Fruit fly (Drosophila melanogaster) whole organism, embryonic: ENCODE data around the gene CG14357.
A peak's percentile ranks its signal among the peaks of the same experiment; 100 is the strongest.

Source experiments
- Abd-B ChIP-seq: fragments of 200-800 bp; sonication (Bioruptor generic); optimal IDR thresholded peaks from 2 replicates; lab custom pipeline; 2018; ENCODE audit warnings: missing biosample characterization, mild to moderate bottlenecking, missing genetic modification characterization, moderate library complexity
- CG10366 ChIP-seq: fragments of 200-800 bp; sonication (Bioruptor generic); IDR thresholded peaks from 2 replicates; pipeline ENCODE4 v1.3.6; 2022; ENCODE audit warnings: missing biosample characterization, missing genetic modification characterization
- CG11085 ChIP-seq: fragments of 200-800 bp; sonication (Bioruptor generic); IDR thresholded peaks from 2 replicates; pipeline ENCODE4 v1.3.6; 2022; ENCODE audit warnings: missing biosample characterization, missing genetic modification characterization
- CG11504 ChIP-seq: fragments of 200-800 bp; sonication (Bioruptor generic); optimal IDR thresholded peaks from 3 replicates; lab custom pipeline; 2019; ENCODE audit warnings: missing biosample characterization, mild to moderate bottlenecking, missing genetic modification characterization, moderate library complexity
- CG12071 ChIP-seq: fragments of 200-800 bp; sonication (Bioruptor generic); optimal IDR thresholded peaks from 3 replicates; lab custom pipeline; 2018; ENCODE audit warnings: missing biosample characterization, mild to moderate bottlenecking, missing genetic modification characterization
- CG12769 ChIP-seq: fragments of 200-800 bp; sonication (Bioruptor generic); optimal IDR thresholded peaks from 2 replicates; lab custom pipeline; 2019; ENCODE audit warnings: missing biosample characterization, mild to moderate bottlenecking, missing genetic modification characterization, moderate library complexity
- CG14860 ChIP-seq: fragments of 200-800 bp; sonication (Bioruptor generic); IDR thresholded peaks from 3 replicates; pipeline ENCODE4 v1.3.6; 2022; ENCODE audit warnings: missing biosample characterization, missing genetic modification characterization; ENCODE audit not compliant: partially characterized antibody
- CG16813 ChIP-seq: fragments of 200-800 bp; sonication (Bioruptor generic); IDR thresholded peaks from 3 replicates; pipeline ENCODE4 v1.3.6; 2022; ENCODE audit warnings: missing biosample characterization, missing genetic modification characterization; ENCODE audit not compliant: partially characterized antibody
- CG17328 ChIP-seq: fragments of 200-800 bp; sonication (Bioruptor generic); IDR thresholded peaks from 2 replicates; pipeline ENCODE4 v1.3.6; 2022; ENCODE audit warnings: missing biosample characterization, missing genetic modification characterization
- CG17829 ChIP-seq: fragments of 200-800 bp; optimal IDR thresholded peaks from 2 replicates; lab custom pipeline; 2019; ENCODE audit warnings: missing biosample characterization, mild to moderate bottlenecking, missing genetic modification characterization, moderate library complexity
- CG18262 ChIP-seq: fragments of 200-800 bp; optimal IDR thresholded peaks from 3 replicates; lab custom pipeline; 2019; ENCODE audit warnings: missing biosample characterization, mild to moderate bottlenecking, missing genetic modification characterization, moderate library complexity
- CG32767 ChIP-seq: fragments of 200-800 bp; sonication (Bioruptor generic); IDR thresholded peaks from 2 replicates; pipeline ENCODE4 v1.3.6; 2022; ENCODE audit warnings: missing biosample characterization, missing genetic modification characterization
- CG3407 ChIP-seq: fragments of 200-800 bp; sonication (Bioruptor generic); optimal IDR thresholded peaks from 2 replicates; lab custom pipeline; 2018; ENCODE audit warnings: missing biosample characterization, mild to moderate bottlenecking, missing genetic modification characterization
- CG3995 ChIP-seq: fragments of 200-800 bp; sonication (Bioruptor generic); optimal IDR thresholded peaks from 3 replicates; lab custom pipeline; 2016; ENCODE audit warnings: missing biosample characterization, missing genetic modification characterization
- CG7556 ChIP-seq: fragments of 200-800 bp; sonication (Bioruptor generic); optimal IDR thresholded peaks from 2 replicates; lab custom pipeline; 2017; ENCODE audit warnings: missing biosample characterization, mild to moderate bottlenecking, missing genetic modification characterization
- CG7745 ChIP-seq: fragments of 200-800 bp; sonication (Bioruptor generic); optimal IDR thresholded peaks from 2 replicates; lab custom pipeline; 2018; ENCODE audit warnings: missing biosample characterization, mild to moderate bottlenecking, missing genetic modification characterization, moderate library complexity
- CG7987 ChIP-seq: fragments of 200-800 bp; sonication (Bioruptor generic); optimal IDR thresholded peaks from 2 replicates; lab custom pipeline; 2018; ENCODE audit warnings: missing biosample characterization, mild to moderate bottlenecking, missing genetic modification characterization, moderate library complexity
- CG9817 ChIP-seq: fragments of 200-800 bp; sonication (Bioruptor generic); optimal IDR thresholded peaks from 2 replicates; lab custom pipeline; 2018; ENCODE audit warnings: missing biosample characterization, mild to moderate bottlenecking, missing genetic modification characterization, moderate library complexity
- CrebB ChIP-seq: fragments of 200-800 bp; sonication (Bioruptor generic); optimal IDR thresholded peaks from 3 replicates; lab custom pipeline; 2018; ENCODE audit warnings: missing biosample characterization, mild to moderate bottlenecking, missing genetic modification characterization
- Doc2 ChIP-seq: fragments of 200-800 bp; sonication (Bioruptor generic); IDR thresholded peaks from 2 replicates; pipeline ENCODE4 v1.3.6; 2022; ENCODE audit warnings: missing biosample characterization, missing genetic modification characterization
- E2f2 ChIP-seq: fragments of 200-800 bp; sonication (Bioruptor generic); IDR thresholded peaks from 2 replicates; pipeline ENCODE4 v1.3.6; 2022; ENCODE audit warnings: missing biosample characterization, missing genetic modification characterization
- Eip74EF ChIP-seq, 2 experiments: fragments of 200-800 bp in 1 of 2; fragments of >200 bp in 1 of 2; sonication (Bioruptor generic) in 1 of 2; optimal IDR thresholded peaks; 2 replicates each; lab custom pipeline; 2017 to 2019; ENCODE audit warnings: missing biosample characterization in 2 of 2, missing genetic modification characterization in 2 of 2, mild to moderate bottlenecking in 1 of 2, moderate library complexity in 1 of 2
- Fer3 ChIP-seq: fragments of 200-800 bp; sonication (Bioruptor generic); optimal IDR thresholded peaks from 2 replicates; lab custom pipeline; 2018; ENCODE audit warnings: missing biosample characterization, mild to moderate bottlenecking, missing genetic modification characterization, moderate library complexity
- Hr3 ChIP-seq: fragments of 200-800 bp; sonication (Bioruptor generic); optimal IDR thresholded peaks from 3 replicates; lab custom pipeline; 2016; ENCODE audit warnings: missing biosample characterization, missing genetic modification characterization
- Med ChIP-seq: fragments of 200-800 bp; sonication (Bioruptor generic); peaks from one replicate; lab custom pipeline; 2016; ENCODE audit warnings: missing biosample characterization, missing genetic modification characterization, mild to moderate bottlenecking, inconsistent platforms, moderate library complexity
- Myb ChIP-seq: fragments of 200-800 bp; sonication (Bioruptor generic); optimal IDR thresholded peaks from 2 replicates; lab custom pipeline; 2016; ENCODE audit warnings: missing biosample characterization, missing genetic modification characterization
- Ptx1 ChIP-seq: fragments of 200-800 bp; sonication (Bioruptor generic); IDR thresholded peaks from 2 replicates; pipeline ENCODE4 v1.3.6; 2022; ENCODE audit warnings: missing biosample characterization, missing genetic modification characterization
- Scr ChIP-seq: fragments of 200-800 bp; sonication (Bioruptor generic); IDR thresholded peaks from 2 replicates; pipeline ENCODE4 v1.3.6; 2022; ENCODE audit warnings: missing biosample characterization, missing genetic modification characterization; ENCODE audit not compliant: partially characterized antibody
- Ssrp ChIP-seq: fragments of 200-800 bp; sonication (Bioruptor generic); optimal IDR thresholded peaks from 2 replicates; lab custom pipeline; 2018; ENCODE audit warnings: missing biosample characterization, mild to moderate bottlenecking, missing genetic modification characterization, moderate library complexity
- Trl ChIP-seq, 3 experiments: fragments of >200 bp in 2 of 3; fragments of 200-800 bp in 1 of 3; sonication (Bioruptor generic) in 1 of 3; optimal IDR thresholded peaks; 2 replicates in 1 of 3; 3 replicates in 2 of 3; lab custom pipeline; 2016 to 2017; ENCODE audit warnings: missing biosample characterization in 1 of 3, missing genetic modification characterization in 1 of 3
- abd-A ChIP-seq: fragments of 200-800 bp; sonication (Bioruptor generic); optimal IDR thresholded peaks from 3 replicates; lab custom pipeline; 2019; ENCODE audit warnings: missing biosample characterization, mild to moderate bottlenecking, missing genetic modification characterization, moderate library complexity
- az2 ChIP-seq: fragments of 200-800 bp; sonication (Bioruptor generic); optimal IDR thresholded peaks from 3 replicates; lab custom pipeline; 2016; ENCODE audit warnings: missing biosample characterization, missing genetic modification characterization
- bbx ChIP-seq: fragments of 200-800 bp; sonication (Bioruptor generic); IDR thresholded peaks from 2 replicates; pipeline ENCODE4 v1.3.6; 2022; ENCODE audit warnings: missing biosample characterization, missing genetic modification characterization; ENCODE audit not compliant: partially characterized antibody
- bowl ChIP-seq: fragments of 200-800 bp; sonication (Bioruptor generic); IDR thresholded peaks from 2 replicates; pipeline ENCODE4 v1.3.6; 2022; ENCODE audit warnings: missing biosample characterization, missing genetic modification characterization
- caup ChIP-seq: fragments of 200-800 bp; sonication (Bioruptor generic); optimal IDR thresholded peaks from 3 replicates; lab custom pipeline; 2017; ENCODE audit warnings: missing biosample characterization, mild to moderate bottlenecking, missing genetic modification characterization, moderate library complexity; ENCODE audit not compliant: severe bottlenecking
- esg ChIP-seq: fragments of 200-800 bp; sonication (Bioruptor generic); conservative IDR thresholded peaks from 2 replicates; pipeline ENCODE4 v1.3.6; 2022; ENCODE audit warnings: missing biosample characterization, missing genetic modification characterization
- fd102C ChIP-seq: fragments of 200-800 bp; sonication (Bioruptor generic); optimal IDR thresholded peaks from 2 replicates; lab custom pipeline; 2018; ENCODE audit warnings: missing biosample characterization, mild to moderate bottlenecking, missing genetic modification characterization, moderate library complexity
- hb ChIP-seq: fragments of 200-800 bp; sonication (Bioruptor generic); IDR thresholded peaks from 3 replicates; pipeline ENCODE4 v1.3.6; 2022; ENCODE audit warnings: missing biosample characterization, missing genetic modification characterization; ENCODE audit not compliant: partially characterized antibody
- ind ChIP-seq: fragments of 200-800 bp; sonication (Bioruptor generic); optimal IDR thresholded peaks from 3 replicates; lab custom pipeline; 2016; ENCODE audit warnings: missing biosample characterization, missing genetic modification characterization
- mirr ChIP-seq: fragments of 200-800 bp; sonication (Bioruptor generic); optimal IDR thresholded peaks from 3 replicates; lab custom pipeline; 2018; ENCODE audit warnings: missing biosample characterization, mild to moderate bottlenecking, missing genetic modification characterization
- nom ChIP-seq: fragments of 200-800 bp; sonication (Bioruptor generic); optimal IDR thresholded peaks from 2 replicates; lab custom pipeline; 2017; ENCODE audit warnings: missing biosample characterization, missing genetic modification characterization, mild to moderate bottlenecking, moderate library complexity, missing genetic modification reagents
- oc ChIP-seq: fragments of 200-800 bp; sonication (Bioruptor generic); optimal IDR thresholded peaks from 2 replicates; lab custom pipeline; 2018; ENCODE audit warnings: missing biosample characterization, mild to moderate bottlenecking, missing genetic modification characterization, moderate library complexity
- row ChIP-seq: fragments of 200-800 bp; sonication (Bioruptor generic); IDR thresholded peaks from 3 replicates; pipeline ENCODE4 v1.3.6; 2022; ENCODE audit warnings: missing biosample characterization, missing genetic modification characterization
- scrt ChIP-seq: fragments of 200-800 bp; sonication (Bioruptor generic); optimal IDR thresholded peaks from 2 replicates; lab custom pipeline; 2018; ENCODE audit warnings: missing biosample characterization, mild to moderate bottlenecking, missing genetic modification characterization, moderate library complexity
- sens ChIP-seq: fragments of 200-800 bp; sonication (Bioruptor generic); peaks from one replicate; lab custom pipeline; 2016; ENCODE audit warnings: missing biosample characterization, missing genetic modification characterization
- shn ChIP-seq: fragments of 200-800 bp; sonication (Bioruptor generic); optimal IDR thresholded peaks from 3 replicates; lab custom pipeline; 2016; ENCODE audit warnings: missing biosample characterization, missing genetic modification characterization
- z ChIP-seq: fragments of 200-800 bp; sonication (Bioruptor generic); IDR thresholded peaks from 3 replicates; pipeline ENCODE4 v1.3.6; 2022; ENCODE audit warnings: missing biosample characterization, missing genetic modification characterization

The CG14357 gene

DNA sequence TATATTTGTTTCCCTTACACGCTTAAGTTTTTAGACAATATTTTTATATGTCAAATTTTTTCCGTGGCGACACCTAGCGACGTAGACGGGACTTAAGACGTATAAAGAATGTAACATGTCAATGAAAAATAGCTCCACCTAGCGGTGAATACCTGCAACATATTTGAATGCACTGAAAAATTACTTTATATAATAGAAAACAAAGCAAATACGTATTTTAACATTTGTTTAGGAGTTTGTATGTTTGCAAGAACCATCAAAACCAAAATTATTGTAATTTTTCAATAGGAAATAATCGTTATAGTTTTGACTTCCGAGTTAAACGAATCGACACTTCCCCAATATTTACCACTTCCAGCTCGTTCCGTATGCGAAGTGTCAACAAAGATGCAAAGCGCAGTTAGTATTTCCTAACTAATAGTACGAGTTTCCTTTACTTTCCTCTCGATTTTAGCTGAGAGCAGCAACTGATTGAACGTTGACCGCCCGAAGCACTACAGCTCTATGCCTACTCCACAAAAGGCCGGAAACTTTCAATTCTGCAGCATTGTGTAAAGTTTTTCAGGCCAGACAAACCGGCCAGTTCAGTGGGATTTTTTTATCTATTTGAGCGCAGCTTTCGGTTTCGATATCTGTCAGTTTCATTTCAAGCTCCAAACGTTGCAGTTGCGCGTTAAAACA is 22.9 kb downstream of the CG14357 start, which contains the start of gene Npc2b (continued):
- peak; percentile 31 for TF ChIP-seq fd102C
- TF ChIP-seq Myb: peak; percentile 29
- peak; percentile 38; the same call in 1 of the 2 replicates for TF ChIP-seq Scr (GFP tag; lab: Robert Waterston, UW)
- peak; percentile 72 for TF ChIP-seq CG16813 (GFP tag; lab: Robert Waterston, UW)
- TF ChIP-seq CG11085 (GFP tag; lab: Robert Waterston, UW): peak; percentile 46; the same call in 1 of the 2 replicates
- no peak for TF ChIP-seq CG7745
- TF ChIP-seq bbx (GFP tag; lab: Robert Waterston, UW): peak; percentile 53; the same call in 1 of the 2 replicates
- no peak for TF ChIP-seq bowl (GFP tag; lab: Robert Waterston, UW)
- TF ChIP-seq CG3407 (GFP tag; lab: Kevin White, UChicago): peak; percentile 41
- TF ChIP-seq CG17328 (GFP tag; lab: Robert Waterston, UW): peak; percentile 40
- TF ChIP-seq shn (GFP tag; lab: Kevin White, UChicago): peak; percentile 49

DNA sequence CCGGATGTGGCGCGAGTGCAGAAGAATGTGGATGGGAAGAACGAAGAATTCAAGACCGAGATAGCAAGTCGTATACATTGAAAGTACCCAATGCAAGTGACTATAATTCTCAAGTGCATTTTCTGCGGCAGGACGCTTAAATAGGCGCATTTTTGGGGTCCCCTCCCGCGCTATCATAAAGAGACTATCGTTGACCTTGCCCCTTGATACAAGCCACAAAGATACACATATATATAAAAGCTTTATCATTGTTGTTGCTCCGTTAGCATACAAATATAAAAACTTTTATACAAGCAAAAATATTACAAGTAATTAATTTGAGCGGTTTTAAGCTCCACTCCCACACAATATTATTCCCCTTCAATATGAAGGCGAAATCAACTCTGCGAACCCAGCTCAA is 23.8 kb downstream of the CG14357 start:
- TF ChIP-seq CrebB (tag; lab: Kevin White, UChicago) (no peak), CG3995 (GFP tag; lab: Kevin White, UChicago) (no peak), Eip74EF (GFP tag; optimal IDR thresholded peaks at IDR 0.05; lab: Kevin White, UChicago) (no peak), CG12769 (tag; lab: Kevin White, UChicago) (no peak), sens (GFP tag; lab: Kevin White, UChicago) (peak; percentile 1), z (peak; percentile 73; the same call in 1 of the 3 replicates), esg (GFP tag; lab: Robert Waterston, UW) (no peak), Myb (no peak), CG11504 (tag; lab: Kevin White, UChicago) (no peak), Fer3 (tag; lab: Kevin White, UChicago) (no peak), nom (GFP tag; lab: Kevin White, UChicago) (peak; percentile 55), CG18262 (tag; lab: Kevin White, UChicago) (no peak), CG32767 (GFP tag; lab: Robert Waterston, UW) (no peak), hb (GFP tag; lab: Robert Waterston, UW) (no peak), Hr3 (GFP tag; lab: Kevin White, UChicago) (no peak), CG12071 (GFP tag; lab: Kevin White, UChicago) (no peak), caup (GFP tag; lab: Kevin White, UChicago) (no peak), Abd-B (GFP tag; lab: Kevin White, UChicago) (no peak), CG10366 (no peak), CG7987 (GFP tag; lab: Kevin White, UChicago) (no peak), Doc2 (no peak), CG17829 (tag; lab: Kevin White, UChicago) (no peak), Trl (optimal IDR thresholded peaks at IDR 0.05; lab: Kevin White, UChicago) (no peak), Trl (GFP tag; optimal IDR thresholded peaks at IDR 0.05; lab: Kevin White, UChicago) (no peak), E2f2 (GFP tag; lab: Robert Waterston, UW) (no peak), Ssrp (tag; lab: Kevin White, UChicago) (no peak)

DNA sequence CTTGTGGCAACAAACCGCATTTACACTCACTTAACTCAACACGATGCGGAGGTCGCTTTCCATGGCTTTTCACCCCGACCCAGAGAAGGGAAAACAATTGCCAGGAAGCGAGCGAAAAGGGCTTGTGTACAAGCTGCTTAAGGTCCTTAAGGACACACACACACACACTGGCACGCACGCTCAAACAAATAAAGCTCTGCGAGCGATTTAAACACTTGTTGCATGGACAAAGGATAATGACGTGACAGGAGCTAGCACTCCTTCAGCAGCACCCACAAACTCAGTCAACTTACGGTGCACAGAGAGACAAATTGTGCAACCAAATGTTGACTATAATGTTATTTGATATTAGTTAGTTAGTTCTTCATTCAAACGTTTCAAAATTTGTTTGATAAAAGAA is 26.4 kb downstream of the CG14357 start:
- TF ChIP-seq ind (GFP tag; lab: Kevin White, UChicago) (no peak), abd-A (tag; lab: Kevin White, UChicago) (peak; percentile 49), row (GFP tag; lab: Robert Waterston, UW) (peak; percentile 36; the same call in 1 of the 3 replicates), CG9817 (tag; lab: Kevin White, UChicago) (no peak), CG14860 (no peak), oc (peak; percentile 32), sens (GFP tag; lab: Kevin White, UChicago) (peak; percentile 15), Ptx1 (GFP tag; lab: Robert Waterston, UW) (no peak), CG7556 (GFP tag; lab: Kevin White, UChicago) (peak; percentile 14), az2 (no peak), mirr (GFP tag; lab: Kevin White, UChicago) (peak; percentile 34), Med (peak; percentile 7), scrt (GFP tag; lab: Kevin White, UChicago) (peak; percentile 91)
